Worm (Caenorhabditis elegans) whole organism, mixed stage, embryonic: ENCODE measurements around the gene pisy-1.

Experiments used
- ces-1 ChIP-seq: fragments of 150-350 bp; optimal IDR thresholded peaks from 2 replicates; lab custom pipeline; 2014; ENCODE audit warnings: missing biosample characterization, missing genetic modification reagents, missing genetic modification characterization
- mls-2 ChIP-seq: sonication (generic microtip); optimal IDR thresholded peaks from 2 replicates; lab custom pipeline; 2016; ENCODE audit warnings: mild to moderate bottlenecking, missing genetic modification characterization, moderate library complexity, missing compliant biosample characterization
- nhr-12 ChIP-seq: fragments of 150-350 bp; optimal IDR thresholded peaks from 2 replicates; lab custom pipeline; 2014; ENCODE audit warnings: missing biosample characterization, missing genetic modification characterization
- nhr-237 ChIP-seq: fragments of 150-350 bp; optimal IDR thresholded peaks from 2 replicates; lab custom pipeline; 2014; ENCODE audit warnings: missing biosample characterization, missing genetic modification characterization
- nhr-28 ChIP-seq: fragments of 150-350 bp; optimal IDR thresholded peaks from 2 replicates; lab custom pipeline; 2014; ENCODE audit warnings: missing biosample characterization, missing genetic modification characterization
- nhr-76 ChIP-seq: sonication (generic microtip); optimal IDR thresholded peaks from 2 replicates; lab custom pipeline; 2017; ENCODE audit warnings: missing biosample characterization, missing genetic modification characterization
- pha-4 ChIP-seq: fragments of 150-350 bp; optimal IDR thresholded peaks from 2 replicates; lab custom pipeline; 2018; ENCODE audit warnings: missing biosample characterization, missing genetic modification reagents, missing genetic modification characterization
- sem-2 ChIP-seq: fragments of 200-800 bp; sonication (Bioruptor generic); optimal IDR thresholded peaks from 2 replicates; lab custom pipeline; 2018; ENCODE audit warnings: mild to moderate bottlenecking, missing genetic modification characterization, missing compliant biosample characterization
- snpc-4 ChIP-seq: fragments of 150-350 bp; optimal IDR thresholded peaks from 2 replicates; lab custom pipeline; 2014; ENCODE audit warnings: missing biosample characterization, missing genetic modification characterization
- sptf-1 ChIP-seq: sonication (generic microtip); optimal IDR thresholded peaks from 2 replicates; lab custom pipeline; 2017; ENCODE audit warnings: mild to moderate bottlenecking, missing genetic modification characterization, moderate library complexity, missing compliant biosample characterization
- unc-62 ChIP-seq: fragments of 150-350 bp; optimal IDR thresholded peaks from 2 replicates; lab custom pipeline; 2014; ENCODE audit warnings: missing biosample characterization, missing genetic modification reagents, missing genetic modification characterization

- TF ChIP-seq snpc-4 (tag; lab: Kevin White, UChicago) (no peak), nhr-12 (no peak), nhr-237 (tag; lab: Kevin White, UChicago) (no peak), mls-2 (tag; lab: Kevin White, UChicago) (no peak), pha-4 (no peak), nhr-28 (tag; lab: Kevin White, UChicago) (no peak), unc-62 (GFP tag; lab: Kevin White, UChicago) (no peak), nhr-76 (tag; lab: Kevin White, UChicago) (no peak), sptf-1 (tag; lab: Kevin White, UChicago) (no peak), sem-2 (no peak), ces-1 (GFP tag; lab: Kevin White, UChicago) (no peak)
Observed at ce11 chrII:12692694-12693093, 45.4 kb downstream of the pisy-1 start.
